Fruit fly (Drosophila melanogaster): ENCODE results near the gene MTA1-like.
A peak's percentile ranks its signal among the peaks of the same experiment; 100 is the strongest.

The MTA1-like gene

dm6 chr3R:5591398-5591853 lies 57.1 kb downstream of the MTA1-like start, which contains the start of the genes noi and Vha26 (continued):
- TF ChIP-seq CG13775 (GFP tag; optimal IDR thresholded peaks at IDR 0.05) (peak; percentile 49), Scr (GFP tag; IDR thresholded peaks at IDR 0.05; ENCODE audit: partially characterized antibody) (peak; percentile 65), Dref (GFP tag; IDR thresholded peaks at IDR 0.05) (peak; percentile 73), ase (GFP tag; IDR thresholded peaks at IDR 0.05) (0 out of 3 replicates have a peak, but pooled peaks have one; percentile 8), nmo (GFP tag; optimal IDR thresholded peaks at IDR 0.05) (peak; percentile 87), Fer3 (tag; optimal IDR thresholded peaks at IDR 0.05) (peak; percentile 19), CG13296 (GFP tag; optimal IDR thresholded peaks at IDR 0.05) (peak; percentile 7), zfh2 (GFP tag; optimal IDR thresholded peaks at IDR 0.05) (peak; percentile 59), CG10543 (GFP tag; optimal IDR thresholded peaks at IDR 0.05) (peak; percentile 44), CG3995 (GFP tag; optimal IDR thresholded peaks at IDR 0.05) (peak; percentile 85), HLH54F (GFP tag; optimal IDR thresholded peaks at IDR 0.05) (peak; percentile 50), HmgZ (tag; optimal IDR thresholded peaks at IDR 0.05) (peak; percentile 87), CG2116 (GFP tag; optimal IDR thresholded peaks at IDR 0.05) (peak; percentile 76), dm (GFP tag; optimal IDR thresholded peaks at IDR 0.05) (peak; percentile 16), CG17361 (GFP tag; IDR thresholded peaks at IDR 0.05) (peak; percentile 74; the same call in 2 of the 3 replicates), hb (GFP tag; IDR thresholded peaks at IDR 0.05; ENCODE audit: partially characterized antibody) (peak; percentile 59; the same call in 1 of the 3 replicates), ttk (GFP tag; IDR thresholded peaks at IDR 0.05) (no peak), CG2120 (GFP tag; optimal IDR thresholded peaks at IDR 0.05) (peak; percentile 70), CG2202 (tag; optimal IDR thresholded peaks at IDR 0.05) (peak; percentile 50), CG18476 (GFP tag; optimal IDR thresholded peaks at IDR 0.05) (peak; percentile 58), CG30020 (tag; optimal IDR thresholded peaks at IDR 0.05) (peak; percentile 97), ind (GFP tag; optimal IDR thresholded peaks at IDR 0.05) (peak; percentile 38), CG2129 (GFP tag; IDR thresholded peaks at IDR 0.05; ENCODE audit: partially characterized antibody) (peak; percentile 51), CG7357 (GFP tag; IDR thresholded peaks at IDR 0.05) (peak; percentile 98), exex (tag; optimal IDR thresholded peaks at IDR 0.05) (no peak), caup (GFP tag; optimal IDR thresholded peaks at IDR 0.05; ENCODE audit: severe bottlenecking) (peak; percentile 31), mirr (GFP tag; optimal IDR thresholded peaks at IDR 0.05) (peak; percentile 31)
